Worm (Caenorhabditis elegans) whole organism, L4 larva: ENCODE results near the gene iglr-2.

Source experiments
- F10B5.3 ChIP-seq: sonication (generic microtip); optimal IDR thresholded peaks from 2 replicates; lab custom pipeline; 2016; ENCODE audit warnings: mild to moderate bottlenecking, missing genetic modification characterization, missing compliant biosample characterization
- F37D6.2 ChIP-seq: sonication (generic microtip); optimal IDR thresholded peaks from 2 replicates; lab custom pipeline; 2016; ENCODE audit warnings: mild to moderate bottlenecking, missing genetic modification characterization, missing compliant biosample characterization
- F44E2.7 ChIP-seq: fragments of 200-800 bp; sonication (Bioruptor generic); IDR thresholded peaks from 2 replicates; pipeline ENCODE4 v2.1.2; 2022; ENCODE audit warnings: missing genetic modification characterization, missing compliant biosample characterization
- F49E8.2 ChIP-seq: sonication (generic microtip); optimal IDR thresholded peaks from 2 replicates; lab custom pipeline; 2016; ENCODE audit warnings: missing compliant biosample characterization, mild to moderate bottlenecking, missing genetic modification characterization, borderline replicate concordance
- R02D3.7 ChIP-seq: fragments of 150-350 bp; sonication (generic microtip); optimal IDR thresholded peaks from 3 replicates; lab custom pipeline; 2014; ENCODE audit warnings: missing biosample characterization, missing genetic modification characterization
- T20F7.1 ChIP-seq: fragments of 200-800 bp; sonication (Bioruptor generic); optimal IDR thresholded peaks from 2 replicates; lab custom pipeline; 2018; ENCODE audit warnings: mild to moderate bottlenecking, missing genetic modification characterization, missing compliant biosample characterization
- T26A8.4 ChIP-seq: fragments of 200-800 bp; sonication (Bioruptor generic); IDR thresholded peaks from 2 replicates; pipeline ENCODE4 v1.3.6; 2022; ENCODE audit warnings: missing genetic modification characterization, missing compliant biosample characterization
- ZK546.5 ChIP-seq, 2 experiments: sonication (generic microtip); optimal IDR thresholded peaks; 2 replicates each; lab custom pipeline; 2017; ENCODE audit warnings: missing biosample characterization in 2 of 2, missing genetic modification characterization in 2 of 2
- aha-1 ChIP-seq: fragments of 150-350 bp; peaks from one replicate; lab custom pipeline; 2014; ENCODE audit warnings: missing biosample characterization, missing genetic modification characterization
- attf-4 ChIP-seq: sonication (generic microtip); optimal IDR thresholded peaks from 3 replicates; lab custom pipeline; 2017; ENCODE audit warnings: missing biosample characterization, missing genetic modification characterization
- ceh-32 ChIP-seq: sonication (generic microtip); optimal IDR thresholded peaks from 2 replicates; lab custom pipeline; 2016; ENCODE audit warnings: mild to moderate bottlenecking, missing genetic modification characterization, missing compliant biosample characterization; ENCODE audit not compliant: poor library complexity
- ceh-44 ChIP-seq: fragments of 200-800 bp; sonication (Bioruptor generic); IDR thresholded peaks from 2 replicates; pipeline ENCODE4 v1.3.6; 2022; ENCODE audit warnings: missing genetic modification reagents, missing genetic modification characterization, missing compliant biosample characterization
- ceh-62 ChIP-seq: sonication (generic microtip); optimal IDR thresholded peaks from 2 replicates; lab custom pipeline; 2017; ENCODE audit warnings: missing biosample characterization, missing genetic modification characterization
- ceh-82 ChIP-seq: sonication (generic microtip); optimal IDR thresholded peaks from 2 replicates; lab custom pipeline; 2017; ENCODE audit warnings: missing biosample characterization, missing genetic modification characterization
- ces-1 ChIP-seq: fragments of 150-350 bp; sonication (generic microtip); optimal IDR thresholded peaks from 4 replicates; lab custom pipeline; 2014; ENCODE audit warnings: missing biosample characterization, missing genetic modification reagents, missing genetic modification characterization
- daf-12 ChIP-seq: fragments of 150-350 bp; optimal IDR thresholded peaks from 2 replicates; lab custom pipeline; 2014; ENCODE audit warnings: missing biosample characterization, missing genetic modification reagents, missing genetic modification characterization
- daf-8 ChIP-seq: fragments of 200-800 bp; sonication (Bioruptor generic); IDR thresholded peaks from 2 replicates; pipeline ENCODE4 v1.3.6; 2022; ENCODE audit warnings: missing genetic modification characterization, missing compliant biosample characterization
- dmd-9 ChIP-seq: fragments of 200-800 bp; sonication (Bioruptor generic); IDR thresholded peaks from 2 replicates; pipeline ENCODE4 v1.3.6; 2022; ENCODE audit warnings: missing genetic modification reagents, missing genetic modification characterization, missing compliant biosample characterization
- dpl-1 ChIP-seq: fragments of 150-350 bp; optimal IDR thresholded peaks from 2 replicates; lab custom pipeline; 2014; ENCODE audit warnings: missing biosample characterization, missing genetic modification reagents, missing genetic modification characterization
- duxl-1 ChIP-seq: sonication (generic microtip); optimal IDR thresholded peaks from 2 replicates; lab custom pipeline; 2016; ENCODE audit warnings: mild to moderate bottlenecking, missing genetic modification characterization, moderate library complexity, missing compliant biosample characterization; ENCODE audit not compliant: poor library complexity
- hif-1 ChIP-seq, 2 experiments: sonication (generic microtip); optimal IDR thresholded peaks; 2 replicates each; lab custom pipeline; 2016 to 2017; ENCODE audit warnings: missing compliant biosample characterization in 2 of 2, missing genetic modification characterization in 2 of 2, missing genetic modification reagents in 2 of 2, missing genotype in 2 of 2, mild to moderate bottlenecking in 1 of 2
- lim-7 ChIP-seq: fragments of 200-800 bp; sonication (Bioruptor generic); IDR thresholded peaks from 2 replicates; pipeline ENCODE4 v1.3.6; 2022; ENCODE audit warnings: missing genetic modification characterization, missing compliant biosample characterization
- lin-1 ChIP-seq: fragments of 200-800 bp; sonication (Bioruptor generic); IDR thresholded peaks from 2 replicates; pipeline ENCODE4 v1.3.6; 2022; ENCODE audit warnings: missing genetic modification reagents, missing genetic modification characterization, missing compliant biosample characterization
- lin-15B ChIP-seq: fragments of 150-350 bp; sonication (generic microtip); optimal IDR thresholded peaks from 3 replicates; lab custom pipeline; 2014; ENCODE audit warnings: missing biosample characterization, missing genetic modification characterization
- lin-39 ChIP-seq: fragments of 150-350 bp; optimal IDR thresholded peaks from 2 replicates; lab custom pipeline; 2014; ENCODE audit warnings: missing biosample characterization, missing genetic modification reagents, missing genetic modification characterization
- lir-3 ChIP-seq: sonication (generic microtip); optimal IDR thresholded peaks from 2 replicates; lab custom pipeline; 2016; ENCODE audit warnings: mild to moderate bottlenecking, missing genetic modification characterization, missing compliant biosample characterization
- lsy-2 ChIP-seq, 2 experiments: fragments of 150-350 bp in 1 of 2; sonication (generic microtip) in 1 of 2; optimal IDR thresholded peaks; 2 replicates each; lab custom pipeline; 2014 to 2017; ENCODE audit warnings: missing biosample characterization in 2 of 2, missing genetic modification characterization in 2 of 2
- mdt-29 ChIP-seq: fragments of 200-800 bp; sonication (Bioruptor generic); IDR thresholded peaks from 2 replicates; pipeline ENCODE4 v1.3.6; 2022; ENCODE audit warnings: missing genetic modification reagents, missing genetic modification characterization, missing compliant biosample characterization
- mep-1 ChIP-seq: fragments of 150-350 bp; sonication (generic microtip); optimal IDR thresholded peaks from 3 replicates; lab custom pipeline; 2014; ENCODE audit warnings: missing biosample characterization, missing genetic modification characterization
- nhr-111 ChIP-seq: fragments of 200-800 bp; sonication (Bioruptor generic); optimal IDR thresholded peaks from 2 replicates; lab custom pipeline; 2018; ENCODE audit warnings: mild to moderate bottlenecking, missing genetic modification characterization, missing compliant biosample characterization
- nhr-237 ChIP-seq: sonication (generic microtip); optimal IDR thresholded peaks from 2 replicates; lab custom pipeline; 2017; ENCODE audit warnings: missing biosample characterization, missing genetic modification characterization
- nhr-42 ChIP-seq: fragments of 200-800 bp; sonication (Bioruptor generic); IDR thresholded peaks from 2 replicates; pipeline ENCODE4 v1.3.6; 2022; ENCODE audit warnings: missing genetic modification characterization, missing compliant biosample characterization
- php-3 ChIP-seq: fragments of 200-800 bp; sonication (Bioruptor generic); IDR thresholded peaks from 2 replicates; pipeline ENCODE4 v1.3.6; 2022; ENCODE audit warnings: missing genetic modification reagents, missing genetic modification characterization, missing compliant biosample characterization
- rbr-2 ChIP-seq: sonication (generic microtip); optimal IDR thresholded peaks from 2 replicates; lab custom pipeline; 2016; ENCODE audit warnings: missing genotype, missing genetic modification characterization, missing compliant biosample characterization
- set-16 ChIP-seq: fragments of 200-800 bp; sonication (Bioruptor generic); IDR thresholded peaks from 2 replicates; pipeline ENCODE4 v1.3.6; 2022; ENCODE audit warnings: missing genetic modification reagents, missing genetic modification characterization, missing compliant biosample characterization
- tag-97 ChIP-seq: fragments of 200-800 bp; sonication (Bioruptor generic); IDR thresholded peaks from 2 replicates; pipeline ENCODE4 v1.3.6; 2022; ENCODE audit warnings: missing genetic modification characterization, missing compliant biosample characterization
- unc-130 ChIP-seq: sonication (generic microtip); optimal IDR thresholded peaks from 2 replicates; lab custom pipeline; 2016; ENCODE audit warnings: missing genetic modification reagents, missing genetic modification characterization, missing compliant biosample characterization
- unc-39 ChIP-seq: sonication (generic microtip); optimal IDR thresholded peaks from 2 replicates; lab custom pipeline; 2017; ENCODE audit warnings: missing biosample characterization, missing genetic modification characterization
- unc-62 ChIP-seq, 3 experiments: fragments of 150-350 bp in 1 of 3; sonication (generic microtip); optimal IDR thresholded peaks in 2 of 3; peaks in 1 of 3; 1 replicate in 1 of 3; 2 replicates in 2 of 3; lab custom pipeline; 2014 to 2017; ENCODE audit warnings: missing biosample characterization in 3 of 3, missing genetic modification characterization in 3 of 3, missing genetic modification reagents in 3 of 3, missing genotype in 1 of 3
- vab-7 ChIP-seq: fragments of 200-800 bp; sonication (Bioruptor generic); IDR thresholded peaks from 2 replicates; pipeline ENCODE4 v1.3.6; 2022; ENCODE audit warnings: missing genetic modification reagents, missing genetic modification characterization, missing compliant biosample characterization
- ztf-7 ChIP-seq: fragments of 150-350 bp; optimal IDR thresholded peaks from 2 replicates; lab custom pipeline; 2014; ENCODE audit warnings: missing biosample characterization, missing genetic modification characterization

iglr-2 gene

DNA sequence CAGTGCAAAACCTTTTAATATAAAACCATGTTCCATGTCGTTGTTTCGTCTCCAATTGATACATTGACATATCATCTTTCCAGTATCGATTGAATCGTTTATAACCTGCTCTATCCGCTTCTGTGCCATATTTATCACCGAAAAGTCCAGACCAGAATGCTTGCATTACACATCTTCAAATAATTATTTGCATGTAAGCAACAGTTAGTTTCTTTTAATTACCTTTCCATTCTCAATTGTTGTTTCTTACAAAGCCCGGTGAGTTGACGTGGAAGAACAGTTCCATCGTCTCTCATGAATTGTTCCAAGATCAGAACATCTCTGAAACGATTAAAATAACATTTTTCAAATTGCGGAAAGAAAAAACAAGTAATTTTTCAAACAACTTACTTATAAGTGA, at the start of gene iglr-2:
TSS of gene iglr-2 (minus strand) at position 101 of the 400 bp plus-strand sequence.
- TF ChIP-seq aha-1 (tag; lab: Kevin White, UChicago) (peak; percentile 30), vab-7 (no peak)

DNA sequence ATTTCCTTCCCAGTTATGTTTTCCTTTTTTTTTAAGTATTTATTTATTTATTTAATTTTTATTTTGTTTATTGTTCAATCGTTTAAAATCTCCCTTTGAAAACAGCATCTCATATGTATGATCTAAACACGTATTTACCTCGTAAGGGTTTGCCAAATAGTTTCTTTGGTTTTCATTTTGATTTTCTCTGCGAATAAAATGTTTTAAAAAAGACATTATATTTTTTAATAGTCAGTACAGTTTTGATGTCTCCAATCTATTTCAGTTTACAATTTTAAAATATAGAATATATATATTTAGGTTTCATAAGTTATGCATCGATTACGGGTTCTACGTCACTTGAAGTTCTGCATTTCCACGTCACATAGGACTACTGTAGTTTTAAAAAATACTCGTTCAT, 49.5 kb upstream of the iglr-2 start, which contains the start of gene R05D3.12:
TSS of gene R05D3.12 (plus strand) at position 301 of the 400 bp plus-strand sequence.
- no peak for TF ChIP-seq T20F7.1 (GFP tag; lab: Kevin White, UChicago)

DNA sequence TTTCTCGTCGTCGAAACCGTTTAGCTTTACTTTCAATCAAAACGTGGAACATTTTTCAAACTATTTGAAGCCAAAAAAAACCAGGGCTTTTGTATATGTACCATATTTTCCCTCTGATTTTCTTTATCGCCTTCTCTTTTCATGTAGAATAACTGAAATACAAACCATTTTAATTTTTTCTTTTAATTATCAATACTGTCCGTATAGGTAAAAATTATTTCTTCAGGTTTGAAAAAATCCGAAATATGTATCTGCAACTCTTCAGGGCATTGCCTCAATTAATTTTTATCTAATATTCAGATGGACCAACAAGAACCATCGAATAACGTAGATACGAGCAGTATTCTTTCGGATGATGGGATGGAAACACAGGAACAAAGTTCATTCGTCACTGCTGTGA, 43.9 kb upstream of the iglr-2 start, which contains the start of gene met-2:
TSS of gene met-2 (plus strand) at position 301 of the 400 bp plus-strand sequence.
- TF ChIP-seq dpl-1 (GFP tag; lab: Kevin White, UChicago) (no peak), T20F7.1 (GFP tag; lab: Kevin White, UChicago) (peak; percentile 39), mep-1 (tag; lab: Kevin White, UChicago) (peak; percentile 2)
- TF ChIP-seq, all 104 proteins: peak for 2

DNA sequence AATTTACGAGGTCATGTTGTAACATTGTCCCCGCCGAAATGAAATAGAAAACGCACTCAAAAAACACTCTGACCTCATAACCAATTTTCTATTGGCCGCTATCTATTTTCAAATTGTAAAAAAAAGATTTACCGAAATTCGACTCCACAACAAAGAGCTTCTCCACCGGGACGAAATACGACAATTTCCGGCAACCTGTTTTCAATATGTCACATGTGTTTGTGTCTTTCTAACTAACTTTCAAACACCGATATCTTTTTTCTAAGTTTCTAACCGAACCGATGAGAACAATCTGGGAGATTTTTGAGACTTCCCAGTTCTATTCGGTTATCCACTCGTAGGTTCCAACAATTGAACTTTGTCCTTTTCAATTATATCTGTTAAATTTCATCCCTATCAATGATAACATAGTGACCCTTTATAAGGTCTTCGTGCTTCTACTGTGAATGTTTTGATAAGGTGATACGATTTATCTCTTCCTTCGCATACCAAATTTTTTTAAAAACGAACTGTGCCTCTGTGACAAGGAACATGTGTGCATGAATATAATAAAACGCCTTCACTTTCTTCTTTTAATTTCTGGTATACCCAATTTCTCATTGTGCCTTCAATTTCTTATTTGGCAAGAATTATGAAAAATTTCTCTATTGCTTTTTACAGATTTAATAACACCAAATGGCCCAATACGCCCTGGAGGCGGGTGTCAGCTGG, 40.6 kb upstream of the iglr-2 start, which contains the start of gene lmbr-1:
TSS of gene lmbr-1 (plus strand) at position 661 of the 711 bp plus-strand sequence.
- TF ChIP-seq ZK546.5 (tag; optimal IDR thresholded peaks at IDR 0.05; lab: Kevin White, UChicago) (no peak), aha-1 (tag; lab: Kevin White, UChicago) (peak; percentile 65), nhr-237 (tag; lab: Kevin White, UChicago) (no peak), T26A8.4 (GFP tag; lab: Robert Waterston, UW) (no peak), unc-130 (GFP tag; lab: Kevin White, UChicago) (no peak)
- TF ChIP-seq, all 104 proteins: peak for 1

DNA sequence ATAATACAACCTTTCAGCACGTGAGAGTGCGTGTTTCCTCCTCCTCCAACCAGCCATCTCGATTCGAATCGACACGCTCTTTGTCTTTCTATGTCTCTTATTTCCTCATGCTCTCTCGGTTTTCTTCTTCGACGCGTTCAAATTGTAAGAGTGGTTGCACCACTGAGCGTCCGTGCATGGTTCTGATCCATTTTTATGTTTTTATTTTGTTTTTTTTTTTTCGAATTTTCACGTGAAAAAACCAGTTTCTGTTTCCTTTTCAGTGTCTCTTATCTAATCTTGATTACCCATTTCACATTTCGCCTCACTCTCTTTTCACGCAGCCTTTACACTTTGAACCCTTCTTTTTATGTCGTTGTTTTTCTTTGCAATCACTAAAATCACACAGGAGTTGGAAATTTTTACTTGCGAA, 39.7 kb upstream of the iglr-2 start:
- TF ChIP-seq ceh-82 (tag; lab: Kevin White, UChicago) (no peak), lin-15B (tag; lab: Kevin White, UChicago) (no peak), T20F7.1 (GFP tag; lab: Kevin White, UChicago) (no peak), nhr-111 (GFP tag; lab: Kevin White, UChicago) (no peak), duxl-1 (tag; lab: Kevin White, UChicago) (no peak), ztf-7 (tag; lab: Kevin White, UChicago) (no peak), F37D6.2 (tag; lab: Kevin White, UChicago) (no peak), unc-39 (tag; lab: Kevin White, UChicago) (no peak), lir-3 (tag; lab: Kevin White, UChicago) (no peak), php-3 (GFP tag; lab: Robert Waterston, UW) (peak; percentile 49; the same call in 1 of the 2 replicates), F10B5.3 (no peak), tag-97 (GFP tag; lab: Robert Waterston, UW) (no peak), lsy-2 (tag; optimal IDR thresholded peaks at IDR 0.05; lab: Kevin White, UChicago) (peak in 1 of 2 experiments; percentile 37), ces-1 (GFP tag; lab: Kevin White, UChicago) (no peak), daf-12 (tag; lab: Kevin White, UChicago) (no peak), lin-1 (GFP tag; lab: Robert Waterston, UW) (no peak), nhr-237 (tag; lab: Kevin White, UChicago) (no peak), dmd-9 (no peak), mdt-29 (GFP tag; lab: Robert Waterston, UW) (no peak), ceh-44 (GFP tag; lab: Robert Waterston, UW) (no peak), F44E2.7 (no peak), ceh-32 (tag; lab: Kevin White, UChicago) (no peak), vab-7 (no peak), attf-4 (no peak), lim-7 (GFP tag; lab: Robert Waterston, UW) (no peak), hif-1 (tag; optimal IDR thresholded peaks at IDR 0.05; lab: Kevin White, UChicago) (peak in 1 of 2 experiments; percentile 24), R02D3.7 (tag; lab: Kevin White, UChicago) (no peak), F49E8.2 (no peak), ceh-62 (tag; lab: Kevin White, UChicago) (no peak), set-16 (GFP tag; lab: Robert Waterston, UW) (no peak), rbr-2 (tag; lab: Kevin White, UChicago) (no peak), lin-39 (tag; lab: Kevin White, UChicago) (no peak), ZK546.5 (tag; optimal IDR thresholded peaks at IDR 0.05; lab: Kevin White, UChicago) (no peak), nhr-42 (no peak), unc-62 (GFP tag; optimal IDR thresholded peaks at IDR 0.05 in 1 of 2; lab: Kevin White, UChicago) (no peak), unc-62 (tag; optimal IDR thresholded peaks at IDR 0.05; lab: Kevin White, UChicago) (no peak), daf-8 (no peak)
